Fruit fly (Drosophila melanogaster) Kc167 (cell line): ENCODE results near the gene CG7275.

Experiments used
- Myc ChIP-seq: fragments of >200 bp; optimal IDR thresholded peaks from 2 replicates; lab custom pipeline; 2017; ENCODE audit warnings: missing external identifiers
- Sin3A ChIP-seq: fragments of >200 bp; optimal IDR thresholded peaks from 2 replicates; lab custom pipeline; 2018; ENCODE audit warnings: missing external identifiers
- h ChIP-seq: fragments of >200 bp; optimal IDR thresholded peaks from 3 replicates; lab custom pipeline; 2018; ENCODE audit warnings: missing external identifiers
- insv ChIP-seq: fragments of >200 bp; optimal IDR thresholded peaks from 3 replicates; lab custom pipeline; 2018; ENCODE audit warnings: missing external identifiers
- psq ChIP-seq: fragments of >200 bp; optimal IDR thresholded peaks from 2 replicates; lab custom pipeline; 2017; ENCODE audit warnings: missing external identifiers
- ttk ChIP-seq: sonication (Bioruptor generic); optimal IDR thresholded peaks from 2 replicates; lab custom pipeline; 2017; ENCODE audit warnings: missing external identifiers

Gene CG7275

dm6 chr3L:15516440-15516839 lies 17.7 kb downstream of the CG7275 start:
- TF ChIP-seq insv (lab: Kevin White, UChicago): no peak
- TF ChIP-seq Myc: no peak
- TF ChIP-seq psq (lab: Kevin White, UChicago): no peak
- TF ChIP-seq h (lab: Kevin White, UChicago): no peak
- no peak for TF ChIP-seq ttk (lab: Kevin White, UChicago)
- no peak for TF ChIP-seq Sin3A (lab: Kevin White, UChicago)

- no peak for TF ChIP-seq psq (lab: Kevin White, UChicago)
- no peak for TF ChIP-seq Sin3A (lab: Kevin White, UChicago)
- TF ChIP-seq ttk (lab: Kevin White, UChicago): no peak
- no peak for TF ChIP-seq h (lab: Kevin White, UChicago)
- no peak for TF ChIP-seq Myc
- TF ChIP-seq insv (lab: Kevin White, UChicago): no peak
These were observed 18.2 kb downstream of the CG7275 start, which contains the start of gene CG13454 for dm6 chr3L:15516956-15517355. TSS of gene CG13454 (minus strand) at chr3L:15517056.

- no peak for TF ChIP-seq psq (lab: Kevin White, UChicago)
- no peak for TF ChIP-seq Sin3A (lab: Kevin White, UChicago)
- no peak for TF ChIP-seq insv (lab: Kevin White, UChicago)
- no peak for TF ChIP-seq h (lab: Kevin White, UChicago)
- no peak for TF ChIP-seq Myc
- no peak for TF ChIP-seq ttk (lab: Kevin White, UChicago)
These were observed 18.7 kb downstream of the CG7275 start for dm6 chr3L:15517508-15517907.

dm6 chr3L:15518344-15518743 lies 19.6 kb downstream of the CG7275 start:
- no peak for TF ChIP-seq ttk (lab: Kevin White, UChicago)
- TF ChIP-seq Myc: no peak
- TF ChIP-seq Sin3A (lab: Kevin White, UChicago): no peak
- TF ChIP-seq h (lab: Kevin White, UChicago): no peak
- TF ChIP-seq insv (lab: Kevin White, UChicago): no peak
- no peak for TF ChIP-seq psq (lab: Kevin White, UChicago)

dm6 chr3L:15519492-15519891 lies 20.7 kb downstream of the CG7275 start, which contains the start of gene mex1:
TSS of gene mex1 (minus strand) at chr3L:15519592.
- TF ChIP-seq psq (lab: Kevin White, UChicago): no peak
- no peak for TF ChIP-seq Myc
- TF ChIP-seq insv (lab: Kevin White, UChicago): no peak
- TF ChIP-seq Sin3A (lab: Kevin White, UChicago): no peak
- TF ChIP-seq h (lab: Kevin White, UChicago): no peak
- no peak for TF ChIP-seq ttk (lab: Kevin White, UChicago)

dm6 chr3L:15519920-15520319 lies 21.2 kb downstream of the CG7275 start:
- TF ChIP-seq ttk (lab: Kevin White, UChicago): no peak
- no peak for TF ChIP-seq psq (lab: Kevin White, UChicago)

dm6 chr3L:15520320-15520719 lies 21.6 kb downstream of the CG7275 start, which contains the start of gene yellow-k:
TSS of gene yellow-k (plus strand) at chr3L:15520620.
- TF ChIP-seq ttk (lab: Kevin White, UChicago) (no peak), Myc (no peak), insv (lab: Kevin White, UChicago) (no peak), h (lab: Kevin White, UChicago) (no peak), psq (lab: Kevin White, UChicago) (no peak), Sin3A (lab: Kevin White, UChicago) (no peak)

dm6 chr3L:15523806-15524346 lies 25.1 kb downstream of the CG7275 start, which contains the start of gene CG7945:
TSS of gene CG7945 (minus strand) at chr3L:15524137.
- no peak for TF ChIP-seq psq (lab: Kevin White, UChicago)
- no peak for TF ChIP-seq insv (lab: Kevin White, UChicago)
- TF ChIP-seq ttk (lab: Kevin White, UChicago): no peak
- no peak for TF ChIP-seq Sin3A (lab: Kevin White, UChicago)
- TF ChIP-seq h (lab: Kevin White, UChicago): no peak
- no peak for TF ChIP-seq Myc

- TF ChIP-seq psq (lab: Kevin White, UChicago) (no peak), Myc (no peak), h (lab: Kevin White, UChicago) (no peak), insv (lab: Kevin White, UChicago) (no peak), Sin3A (lab: Kevin White, UChicago) (no peak), ttk (lab: Kevin White, UChicago) (no peak)
These were observed 26.4 kb downstream of the CG7275 start, which contains the start of gene CG33986 for dm6 chr3L:15525153-15525552. TSS of gene CG33986 (minus strand) at chr3L:15525253.

dm6 chr3L:15526712-15527111 lies 28.0 kb downstream of the CG7275 start, which contains the start of gene CG33985:
TSS of gene CG33985 (minus strand) at chr3L:15526812.
- TF ChIP-seq h (lab: Kevin White, UChicago) (no peak), Myc (no peak), Sin3A (lab: Kevin White, UChicago) (no peak), psq (lab: Kevin White, UChicago) (no peak), insv (lab: Kevin White, UChicago) (no peak), ttk (lab: Kevin White, UChicago) (no peak)

- TF ChIP-seq h (lab: Kevin White, UChicago) (no peak), ttk (lab: Kevin White, UChicago) (no peak), insv (lab: Kevin White, UChicago) (no peak), Myc (no peak), psq (lab: Kevin White, UChicago) (no peak), Sin3A (lab: Kevin White, UChicago) (no peak)
These were observed 28.7 kb downstream of the CG7275 start, which contains the start of gene CG42729 for dm6 chr3L:15527416-15527815. TSS of gene CG42729 (minus strand) at chr3L:15527516.

dm6 chr3L:15528096-15528495 lies 29.3 kb downstream of the CG7275 start, which contains the start of gene CG42728:
TSS of gene CG42728 (minus strand) at chr3L:15528196.
- TF ChIP-seq psq (lab: Kevin White, UChicago) (no peak), Sin3A (lab: Kevin White, UChicago) (no peak), h (lab: Kevin White, UChicago) (no peak), ttk (lab: Kevin White, UChicago) (no peak), Myc (no peak), insv (lab: Kevin White, UChicago) (no peak)
